Fruit fly (Drosophila melanogaster): ENCODE results near the gene jigr1.

Gene jigr1

dm6 chr3R:25684859-25685258 lies 47.2 kb downstream of the jigr1 start, which contains the start of gene RpL27 (continued):
- TF ChIP-seq pfk (GFP tag; optimal IDR thresholded peaks at IDR 0.05) (peak; percentile 79), esg (GFP tag; conservative IDR thresholded peaks at IDR 0.05) (no peak), CG7987 (GFP tag; optimal IDR thresholded peaks at IDR 0.05) (peak; percentile 95), CG12659 (GFP tag; optimal IDR thresholded peaks at IDR 0.05) (peak; percentile 90), zen2 (GFP tag; IDR thresholded peaks at IDR 0.05; ENCODE audit: partially characterized antibody) (no peak), wdn (GFP tag; IDR thresholded peaks at IDR 0.05) (0 out of 2 replicates have a peak, but pooled peaks have one; percentile 52), CG6254 (GFP tag; optimal IDR thresholded peaks at IDR 0.05) (peak; percentile 50), CG17912 (GFP tag; optimal IDR thresholded peaks at IDR 0.05) (peak; percentile 89), MBD-R2 (GFP tag; IDR thresholded peaks at IDR 0.05) (peak; percentile 71; the same call in 1 of the 2 replicates), usp (GFP tag; optimal IDR thresholded peaks at IDR 0.05) (no peak), CG31441 (GFP tag; IDR thresholded peaks at IDR 0.05) (peak; percentile 88), br (optimal IDR thresholded peaks at IDR 0.05) (no peak), pum (GFP tag; optimal IDR thresholded peaks at IDR 0.05) (peak; percentile 10), BtbVII (GFP tag; optimal IDR thresholded peaks at IDR 0.05) (peak; percentile 92), ATbp (GFP tag; optimal IDR thresholded peaks at IDR 0.05) (peak; percentile 71), CTCF (GFP tag; optimal IDR thresholded peaks at IDR 0.05) (peak; percentile 64), Taf1 (GFP tag; IDR thresholded peaks at IDR 0.05) (peak; percentile 41; the same call in 1 of the 2 replicates), dpn (GFP tag; optimal IDR thresholded peaks at IDR 0.05) (peak; percentile 45 to 83), HLH54F (GFP tag; optimal IDR thresholded peaks at IDR 0.05) (peak; percentile 69), wek (GFP tag; optimal IDR thresholded peaks at IDR 0.05) (peak; percentile 81), CG10267 (tag; optimal IDR thresholded peaks at IDR 0.05) (peak; percentile 81), CG10543 (GFP tag; optimal IDR thresholded peaks at IDR 0.05) (peak; percentile 91), CG12769 (tag; optimal IDR thresholded peaks at IDR 0.05) (peak; percentile 77), maf-S (GFP tag; optimal IDR thresholded peaks at IDR 0.05) (peak; percentile 81), Drgx (GFP tag; IDR thresholded peaks at IDR 0.05) (peak; percentile 39; the same call in 1 of the 2 replicates), CG10209 (GFP tag; optimal IDR thresholded peaks at IDR 0.05) (peak; percentile 86), CG9817 (tag; optimal IDR thresholded peaks at IDR 0.05) (peak; percentile 71), ase (GFP tag; IDR thresholded peaks at IDR 0.05) (peak; percentile 42; the same call in 2 of the 3 replicates), CG14860 (GFP tag; IDR thresholded peaks at IDR 0.05; ENCODE audit: partially characterized antibody) (no peak), CG17359 (tag; optimal IDR thresholded peaks at IDR 0.05) (peak; percentile 72), bcd (GFP tag; optimal IDR thresholded peaks at IDR 0.05) (peak; percentile 91), B-H1 (GFP tag; IDR thresholded peaks at IDR 0.05) (peak; percentile 42; the same call in 1 of the 3 replicates), CG4328 (GFP tag; optimal IDR thresholded peaks at IDR 0.05) (peak; percentile 88), ind (GFP tag; optimal IDR thresholded peaks at IDR 0.05) (peak; percentile 46), Lpt (GFP tag; optimal IDR thresholded peaks at IDR 0.05) (no peak), CG7357 (GFP tag; IDR thresholded peaks at IDR 0.05) (no peak)

DNA sequence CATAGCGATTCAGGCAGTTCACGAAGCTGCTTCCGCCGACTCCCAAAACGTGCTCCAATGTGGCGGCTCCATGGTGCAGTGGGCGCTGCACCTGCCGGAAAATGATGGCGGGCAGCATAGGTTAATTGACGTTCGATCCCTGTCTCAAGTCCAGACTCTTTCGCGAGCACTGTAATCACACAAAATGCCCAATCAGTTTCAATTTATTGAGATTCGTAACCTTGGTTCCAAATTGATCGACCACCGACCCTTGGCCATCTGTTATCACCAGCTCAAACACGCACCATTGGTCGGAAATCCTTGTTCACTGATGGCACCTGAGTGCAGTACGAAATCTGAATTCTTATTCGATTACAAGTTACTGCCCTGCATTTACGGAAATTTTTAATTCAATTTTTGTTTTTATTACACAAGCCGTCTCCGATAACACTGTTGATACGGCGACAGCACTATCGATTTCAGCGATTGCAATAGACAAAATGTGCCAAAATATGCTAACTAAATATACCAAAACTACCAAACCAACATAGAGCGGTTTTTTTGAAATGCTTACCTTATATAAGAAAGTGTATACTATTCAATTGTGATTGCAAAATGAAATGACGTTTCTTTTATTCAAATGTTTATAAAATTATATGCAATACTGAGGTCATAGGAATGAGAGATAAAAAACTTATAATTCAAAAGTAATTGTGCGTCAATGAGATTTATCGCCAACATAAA lies 49.2 kb downstream of the jigr1 start, which contains the start of gene CLS:
Gene CLS, minus strand, starts transcription at position 673 of the 723 bp plus-strand sequence.
- TF ChIP-seq Eip74EF (GFP tag; optimal IDR thresholded peaks at IDR 0.05) (no peak), CG10462 (GFP tag; optimal IDR thresholded peaks at IDR 0.05) (no peak), CG1603 (tag; optimal IDR thresholded peaks at IDR 0.05) (peak; percentile 38), HLH4C (GFP tag; IDR thresholded peaks at IDR 0.05; ENCODE audit: partially characterized antibody) (peak; percentile 74), bbx (GFP tag; IDR thresholded peaks at IDR 0.05; ENCODE audit: partially characterized antibody) (peak; percentile 67), Lim3 (GFP tag; IDR thresholded peaks at IDR 0.05) (no peak), Taf1 (GFP tag; IDR thresholded peaks at IDR 0.05) (no peak), HmgZ (tag; optimal IDR thresholded peaks at IDR 0.05) (peak; percentile 31), sens-2 (GFP tag; IDR thresholded peaks at IDR 0.05) (no peak), CG12391 (tag; optimal IDR thresholded peaks at IDR 0.05) (no peak), CG6791 (GFP tag; IDR thresholded peaks at IDR 0.05; ENCODE audit: partially characterized antibody) (0 out of 3 replicates have a peak, but pooled peaks have one; percentile 32), CG11560 (tag; IDR thresholded peaks at IDR 0.05) (no peak), CG14860 (GFP tag; IDR thresholded peaks at IDR 0.05; ENCODE audit: partially characterized antibody) (peak; percentile 57; the same call in 2 of the 3 replicates), pzg (GFP tag; optimal IDR thresholded peaks at IDR 0.05) (peak; percentile 75), wdn (GFP tag; IDR thresholded peaks at IDR 0.05) (no peak), tna (GFP tag; IDR thresholded peaks at IDR 0.05; ENCODE audit: partially characterized antibody) (no peak)
